Fruit fly (Drosophila melanogaster) whole organism, embryonic: Measurements from ENCODE around the gene Hph.

Experiments
- Bdp1 ChIP-seq: fragments of 200-800 bp; sonication (Bioruptor generic); optimal IDR thresholded peaks from 3 replicates; lab custom pipeline; 2016; ENCODE audit warnings: missing biosample characterization, missing genetic modification characterization
- Bteb2 ChIP-seq: fragments of 200-800 bp; sonication (Bioruptor generic); optimal IDR thresholded peaks from 2 replicates; lab custom pipeline; 2016; ENCODE audit warnings: missing biosample characterization, missing genetic modification characterization
- CG10209 ChIP-seq: fragments of 200-800 bp; sonication (Bioruptor generic); optimal IDR thresholded peaks from 3 replicates; lab custom pipeline; 2017; ENCODE audit warnings: missing biosample characterization, mild to moderate bottlenecking, missing genetic modification characterization, missing genetic modification reagents
- CG10543 ChIP-seq: fragments of 200-800 bp; sonication (Bioruptor generic); optimal IDR thresholded peaks from 3 replicates; lab custom pipeline; 2017; ENCODE audit warnings: missing biosample characterization, mild to moderate bottlenecking, missing genetic modification characterization, moderate library complexity
- CG10654 ChIP-seq: fragments of 200-800 bp; sonication (Bioruptor generic); optimal IDR thresholded peaks from 2 replicates; lab custom pipeline; 2016; ENCODE audit warnings: missing biosample characterization, missing genetic modification characterization
- CG11398 ChIP-seq: fragments of 200-800 bp; sonication (Bioruptor generic); optimal IDR thresholded peaks from 2 replicates; lab custom pipeline; 2016; ENCODE audit warnings: missing biosample characterization, missing genetic modification characterization
- CG11696 ChIP-seq: fragments of 200-800 bp; sonication (Bioruptor generic); IDR thresholded peaks from 2 replicates; pipeline ENCODE4 v1.3.6; 2022; ENCODE audit warnings: missing biosample characterization, missing genetic modification characterization
- CG12104 ChIP-seq: fragments of 200-800 bp; sonication (Bioruptor generic); optimal IDR thresholded peaks from 3 replicates; lab custom pipeline; 2016; ENCODE audit warnings: missing biosample characterization, missing genetic modification characterization
- CG14050 ChIP-seq: fragments of 200-800 bp; sonication (Bioruptor generic); IDR thresholded peaks from 3 replicates; pipeline ENCODE4 v1.3.6; 2022; ENCODE audit warnings: missing biosample characterization, missing genetic modification characterization
- CG15601 ChIP-seq: fragments of 200-800 bp; sonication (Bioruptor generic); optimal IDR thresholded peaks from 3 replicates; lab custom pipeline; 2019; ENCODE audit warnings: missing biosample characterization, mild to moderate bottlenecking, missing genetic modification characterization, moderate library complexity
- CG17186 ChIP-seq: fragments of 200-800 bp; sonication (Bioruptor generic); optimal IDR thresholded peaks from 3 replicates; lab custom pipeline; 2017; ENCODE audit warnings: missing biosample characterization, missing genetic modification reagents, missing genetic modification characterization
- CG2712 ChIP-seq: fragments of 200-800 bp; optimal IDR thresholded peaks from 3 replicates; lab custom pipeline; 2019; ENCODE audit warnings: missing biosample characterization, mild to moderate bottlenecking, missing genetic modification characterization, moderate library complexity
- CG32767 ChIP-seq: fragments of 200-800 bp; sonication (Bioruptor generic); IDR thresholded peaks from 2 replicates; pipeline ENCODE4 v1.3.6; 2022; ENCODE audit warnings: missing biosample characterization, missing genetic modification characterization
- CG32772 ChIP-seq: fragments of 200-800 bp; sonication (Bioruptor generic); IDR thresholded peaks from 2 replicates; pipeline ENCODE4 v1.3.6; 2022; ENCODE audit warnings: missing biosample characterization, missing genetic modification characterization
- CG33557 ChIP-seq: fragments of 200-800 bp; sonication (Bioruptor generic); optimal IDR thresholded peaks from 2 replicates; lab custom pipeline; 2019; ENCODE audit warnings: missing biosample characterization, mild to moderate bottlenecking, missing genetic modification characterization, moderate library complexity
- CG3847 ChIP-seq: fragments of 200-800 bp; sonication (Bioruptor generic); IDR thresholded peaks from 2 replicates; pipeline ENCODE4 v1.3.6; 2022; ENCODE audit warnings: missing biosample characterization, missing genetic modification characterization
- CG3995 ChIP-seq: fragments of 200-800 bp; sonication (Bioruptor generic); optimal IDR thresholded peaks from 3 replicates; lab custom pipeline; 2016; ENCODE audit warnings: missing biosample characterization, missing genetic modification characterization
- CG43689 ChIP-seq: fragments of 200-800 bp; sonication (Bioruptor generic); IDR thresholded peaks from 2 replicates; pipeline ENCODE4 v1.3.6; 2022; ENCODE audit warnings: missing biosample characterization, missing genetic modification characterization
- CG7987 ChIP-seq: fragments of 200-800 bp; sonication (Bioruptor generic); optimal IDR thresholded peaks from 2 replicates; lab custom pipeline; 2018; ENCODE audit warnings: missing biosample characterization, mild to moderate bottlenecking, missing genetic modification characterization, moderate library complexity
- CrebB ChIP-seq: fragments of 200-800 bp; sonication (Bioruptor generic); optimal IDR thresholded peaks from 3 replicates; lab custom pipeline; 2018; ENCODE audit warnings: missing biosample characterization, mild to moderate bottlenecking, missing genetic modification characterization
- Dp ChIP-seq: fragments of 200-800 bp; sonication (Bioruptor generic); optimal IDR thresholded peaks from 2 replicates; lab custom pipeline; 2018; ENCODE audit warnings: missing biosample characterization, mild to moderate bottlenecking, missing genetic modification characterization, moderate library complexity
- Gug ChIP-seq: fragments of 200-800 bp; sonication (Bioruptor generic); IDR thresholded peaks from 4 replicates; pipeline ENCODE4 v1.3.6; 2022; ENCODE audit warnings: missing biosample characterization, missing genetic modification characterization
- Hr51 ChIP-seq, 2 experiments: fragments of 200-800 bp; sonication (Bioruptor generic); optimal IDR thresholded peaks; 2 replicates in 1 of 2; 3 replicates in 1 of 2; lab custom pipeline; 2016 to 2018; ENCODE audit warnings: missing biosample characterization in 2 of 2, missing genetic modification characterization in 2 of 2, mild to moderate bottlenecking in 1 of 2, moderate library complexity in 1 of 2
- MESR4 ChIP-seq: fragments of 200-800 bp; sonication (Bioruptor generic); optimal IDR thresholded peaks from 2 replicates; lab custom pipeline; 2018; ENCODE audit warnings: missing biosample characterization, mild to moderate bottlenecking, missing genetic modification characterization, moderate library complexity
- Myb ChIP-seq: fragments of 200-800 bp; sonication (Bioruptor generic); optimal IDR thresholded peaks from 2 replicates; lab custom pipeline; 2016; ENCODE audit warnings: missing biosample characterization, missing genetic modification characterization
- Rfx ChIP-seq: fragments of 200-800 bp; sonication (Bioruptor generic); IDR thresholded peaks from 2 replicates; pipeline ENCODE4 v1.3.6; 2022; ENCODE audit warnings: missing biosample characterization, missing genetic modification characterization
- Sox102F ChIP-seq: fragments of 200-800 bp; sonication (Bioruptor generic); optimal IDR thresholded peaks from 2 replicates; lab custom pipeline; 2018; ENCODE audit warnings: missing biosample characterization, mild to moderate bottlenecking, missing genetic modification characterization, moderate library complexity
- Stat92E ChIP-seq, 3 experiments: fragments of >200 bp in 2 of 3; fragments of 200-800 bp in 1 of 3; sonication (Bioruptor generic) in 1 of 3; optimal IDR thresholded peaks; 2 replicates each; lab custom pipeline; 2017 to 2019; ENCODE audit warnings: missing biosample characterization in 3 of 3, missing genetic modification characterization in 3 of 3, mild to moderate bottlenecking in 1 of 3, moderate library complexity in 1 of 3
- ap ChIP-seq: fragments of 200-800 bp; sonication (Bioruptor generic); IDR thresholded peaks from 2 replicates; pipeline ENCODE4 v1.3.6; 2022; ENCODE audit warnings: missing biosample characterization, missing genetic modification characterization
- ara ChIP-seq: fragments of 200-800 bp; sonication (Bioruptor generic); IDR thresholded peaks from 2 replicates; pipeline ENCODE4 v1.3.6; 2022; ENCODE audit warnings: missing biosample characterization, missing genetic modification characterization
- btn ChIP-seq: fragments of 200-800 bp; sonication (Bioruptor generic); optimal IDR thresholded peaks from 2 replicates; lab custom pipeline; 2016; ENCODE audit warnings: missing biosample characterization, missing genetic modification characterization
- cato ChIP-seq: fragments of 200-800 bp; sonication (Bioruptor generic); optimal IDR thresholded peaks from 2 replicates; lab custom pipeline; 2016; ENCODE audit warnings: missing biosample characterization, missing genetic modification characterization, borderline replicate concordance
- chinmo ChIP-seq: fragments of 200-800 bp; sonication (Bioruptor generic); IDR thresholded peaks from 4 replicates; pipeline ENCODE4 v1.3.6; 2022; ENCODE audit warnings: missing biosample characterization, missing genetic modification characterization; ENCODE audit not compliant: partially characterized antibody
- croc ChIP-seq: fragments of 200-800 bp; sonication (Bioruptor generic); conservative IDR thresholded peaks from 3 replicates; pipeline ENCODE4 v1.3.6; 2022; ENCODE audit warnings: missing biosample characterization, missing genetic modification characterization
- crp ChIP-seq, 2 experiments: fragments of 200-800 bp; sonication (Bioruptor generic); optimal IDR thresholded peaks; 2 replicates in 1 of 2; 3 replicates in 1 of 2; lab custom pipeline; 2017; ENCODE audit warnings: missing biosample characterization in 2 of 2, missing genetic modification characterization in 2 of 2, mild to moderate bottlenecking in 1 of 2, moderate library complexity in 1 of 2
- dpn ChIP-seq, 2 experiments: fragments of 200-800 bp; sonication (Bioruptor generic); optimal IDR thresholded peaks; 3 replicates each; lab custom pipeline; 2016; ENCODE audit warnings: missing biosample characterization in 2 of 2, missing genetic modification characterization in 2 of 2
- gem ChIP-seq: fragments of 200-800 bp; sonication (Bioruptor generic); optimal IDR thresholded peaks from 2 replicates; lab custom pipeline; 2019; ENCODE audit warnings: missing biosample characterization, mild to moderate bottlenecking, missing genetic modification characterization, moderate library complexity
- hth ChIP-seq: fragments of >200 bp; optimal IDR thresholded peaks from 2 replicates; lab custom pipeline; 2017; ENCODE audit warnings: inconsistent platforms
- ind ChIP-seq: fragments of 200-800 bp; sonication (Bioruptor generic); optimal IDR thresholded peaks from 3 replicates; lab custom pipeline; 2016; ENCODE audit warnings: missing biosample characterization, missing genetic modification characterization
- lmd ChIP-seq: fragments of 200-800 bp; sonication (Bioruptor generic); IDR thresholded peaks from 2 replicates; pipeline ENCODE4 v1.3.6; 2022; ENCODE audit warnings: missing biosample characterization, missing genetic modification characterization
- lov ChIP-seq, 2 experiments: fragments of 200-800 bp in 1 of 2; fragments of >200 bp in 1 of 2; sonication (Bioruptor generic) in 1 of 2; IDR thresholded peaks in 1 of 2; optimal IDR thresholded peaks in 1 of 2; 2 replicates in 1 of 2; 3 replicates in 1 of 2; pipeline versions ENCODE4 v1.3.6 to Lab custom; 2017 to 2022; ENCODE audit warnings: missing biosample characterization in 1 of 2, missing genetic modification characterization in 1 of 2
- otp ChIP-seq: fragments of 200-800 bp; sonication (Bioruptor generic); IDR thresholded peaks from 3 replicates; pipeline ENCODE4, ENCODE4 v1.3.6; 2022; ENCODE audit warnings: missing biosample characterization, missing genetic modification characterization
- rib ChIP-seq: fragments of 200-800 bp; sonication (Bioruptor generic); IDR thresholded peaks from 2 replicates; pipeline ENCODE4 v1.3.6; 2022; ENCODE audit warnings: missing biosample characterization, missing genetic modification characterization
- sna ChIP-seq: fragments of 200-800 bp; sonication (Bioruptor generic); IDR thresholded peaks from 2 replicates; pipeline ENCODE4 v1.3.6; 2022; ENCODE audit warnings: missing biosample characterization, missing genetic modification characterization; ENCODE audit not compliant: partially characterized antibody
- sr ChIP-seq: fragments of 200-800 bp; sonication (Bioruptor generic); IDR thresholded peaks from 3 replicates; pipeline ENCODE4 v1.3.6; 2022; ENCODE audit warnings: missing biosample characterization, missing genetic modification characterization
- tll ChIP-seq, 2 experiments: fragments of 200-800 bp in 1 of 2; fragments of >200 bp in 1 of 2; sonication (Bioruptor generic) in 1 of 2; optimal IDR thresholded peaks; 2 replicates each; lab custom pipeline; 2017 to 2019; ENCODE audit warnings: missing biosample characterization in 2 of 2, missing genetic modification characterization in 2 of 2, mild to moderate bottlenecking in 1 of 2, moderate library complexity in 1 of 2
- tup ChIP-seq: fragments of 200-800 bp; sonication (Bioruptor generic); optimal IDR thresholded peaks from 2 replicates; lab custom pipeline; 2016; ENCODE audit warnings: missing biosample characterization, mild to moderate bottlenecking, missing genetic modification characterization, moderate library complexity
- zen2 ChIP-seq: fragments of 200-800 bp; sonication (Bioruptor generic); IDR thresholded peaks from 3 replicates; pipeline ENCODE4 v1.3.6; 2022; ENCODE audit warnings: missing biosample characterization, missing genetic modification characterization; ENCODE audit not compliant: partially characterized antibody
- zf30C ChIP-seq: fragments of 200-800 bp; sonication (Bioruptor generic); optimal IDR thresholded peaks from 3 replicates; lab custom pipeline; 2018; ENCODE audit warnings: missing biosample characterization, mild to moderate bottlenecking, missing genetic modification characterization

The Hph gene

dm6 chr3R:5209481-5209880, 47.4 kb upstream of the Hph start (continued):
- TF ChIP-seq CrebB (tag; lab: Kevin White, UChicago) (no peak), Dp (GFP tag; lab: Kevin White, UChicago) (no peak), Hr51 (GFP tag; optimal IDR thresholded peaks at IDR 0.05; lab: Kevin White, UChicago) (peak in 1 of 2 experiments; percentile 49), CG10543 (GFP tag; lab: Kevin White, UChicago) (no peak), sna (GFP tag; lab: Robert Waterston, UW) (no peak), zen2 (no peak), croc (GFP tag; lab: Robert Waterston, UW) (peak; percentile 31; the same call in 1 of the 3 replicates), CG11398 (GFP tag; lab: Kevin White, UChicago) (no peak), CG3847 (GFP tag; lab: Robert Waterston, UW) (no peak), CG3995 (no peak), CG32772 (GFP tag; lab: Robert Waterston, UW) (peak; percentile 41; the same call in 1 of the 2 replicates), sr (peak; percentile 41; the same call in 1 of the 3 replicates), Rfx (GFP tag; lab: Robert Waterston, UW) (no peak), tup (no peak), CG32767 (GFP tag; lab: Robert Waterston, UW) (no peak), CG12104 (GFP tag; lab: Kevin White, UChicago) (no peak), dpn (GFP tag; optimal IDR thresholded peaks at IDR 0.05; lab: Kevin White, UChicago) (no peak), ara (peak; percentile 45; the same call in 1 of the 2 replicates), CG2712 (tag; lab: Kevin White, UChicago) (peak; percentile 55), btn (no peak), chinmo (GFP tag; lab: Robert Waterston, UW) (no peak), lov (optimal IDR thresholded peaks at IDR 0.05; lab: Kevin White, UChicago) (no peak), lov (GFP tag; IDR thresholded peaks at IDR 0.05; lab: Robert Waterston, UW) (no peak), CG14050 (GFP tag; lab: Robert Waterston, UW) (peak; percentile 33; the same call in 2 of the 3 replicates), tll (GFP tag; optimal IDR thresholded peaks at IDR 0.05; lab: Kevin White, UChicago) (no peak), rib (GFP tag; lab: Robert Waterston, UW) (no peak), Gug (peak; percentile 46; the same call in 1 of the 4 replicates), Bdp1 (no peak), lmd (GFP tag; lab: Robert Waterston, UW) (peak; percentile 43; the same call in 1 of the 2 replicates), ap (GFP tag; lab: Robert Waterston, UW) (no peak), cato (GFP tag; lab: Kevin White, UChicago) (no peak), Myb (peak; percentile 6), CG10209 (GFP tag; lab: Kevin White, UChicago) (peak; percentile 33), CG10654 (GFP tag; lab: Kevin White, UChicago) (no peak), Sox102F (peak; percentile 74), CG43689 (GFP tag; lab: Robert Waterston, UW) (no peak), Bteb2 (GFP tag; lab: Kevin White, UChicago) (no peak), CG7987 (GFP tag; lab: Kevin White, UChicago) (no peak), Stat92E (GFP tag; optimal IDR thresholded peaks at IDR 0.05; lab: Kevin White, UChicago) (peak in 1 of 3 experiments; percentile 0), otp (GFP tag; lab: Robert Waterston, UW) (peak; percentile 49; the same call in 1 of the 3 replicates), hth (lab: Kevin White, UChicago) (no peak), MESR4 (GFP tag; lab: Kevin White, UChicago) (no peak), CG33557 (GFP tag; lab: Kevin White, UChicago) (no peak), CG11696 (GFP tag; lab: Robert Waterston, UW) (0 out of 2 replicates have a peak, but pooled peaks have one; percentile 35), ind (GFP tag; lab: Kevin White, UChicago) (peak; percentile 21), crp (GFP tag; optimal IDR thresholded peaks at IDR 0.05; lab: Kevin White, UChicago) (no peak), gem (tag; lab: Kevin White, UChicago) (peak; percentile 59), CG15601 (tag; lab: Kevin White, UChicago) (peak; percentile 7), zf30C (GFP tag; lab: Kevin White, UChicago) (no peak), CG17186 (no peak)
